Worm (Caenorhabditis elegans): ENCODE data around the gene lgc-12.
A peak's percentile ranks its signal among the peaks of the same experiment; 100 is the strongest.

lgc-12 gene

ce11 chrIII:7561872-7562271 is at the start of gene lgc-12:
lgc-12 (plus strand) TSS chrIII:7562172.
- TF ChIP-seq aha-1 (tag) (no peak), daf-12 (tag; optimal IDR thresholded peaks at IDR 0.05) (no peak), lin-15B (tag; optimal IDR thresholded peaks at IDR 0.05) (no peak), ZK337.2 (GFP tag; IDR thresholded peaks at IDR 0.05) (no peak), nhr-41 (GFP tag; IDR thresholded peaks at IDR 0.05) (no peak), D1046.2 (GFP tag; IDR thresholded peaks at IDR 0.05) (no peak), hlh-11 (tag; optimal IDR thresholded peaks at IDR 0.05) (no peak), F49E8.2 (tag; optimal IDR thresholded peaks at IDR 0.05; ENCODE audit: borderline replicate concordance) (no peak)

DNA sequence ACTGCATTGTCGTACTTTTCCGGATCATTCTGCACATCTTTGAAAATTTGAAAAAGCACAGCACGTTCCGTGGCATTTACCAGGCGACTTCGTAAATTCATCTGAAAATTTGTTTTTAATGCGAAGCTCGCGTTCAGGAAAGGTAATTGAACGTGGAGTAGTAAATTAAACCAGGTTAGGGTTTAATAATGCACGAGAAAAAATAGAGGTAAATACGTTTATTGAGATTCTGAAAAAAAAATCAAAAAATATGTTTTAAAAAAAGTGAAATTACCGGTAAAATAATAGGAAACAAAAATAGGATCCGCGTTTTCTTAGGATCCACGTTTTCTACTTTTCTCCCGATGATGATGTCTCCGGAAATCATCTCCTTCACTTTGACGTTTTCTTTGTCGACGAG is 43.5 kb upstream of the lgc-12 start, which contains the start of gene clk-2:
clk-2 (minus strand) TSS at position 101 of the 400 bp plus-strand sequence.
- TF ChIP-seq nhr-10 (tag; optimal IDR thresholded peaks at IDR 0.05) (no peak), daf-8 (GFP tag; IDR thresholded peaks at IDR 0.05) (no peak), daf-12 (tag; optimal IDR thresholded peaks at IDR 0.05) (no peak), nhr-41 (GFP tag; IDR thresholded peaks at IDR 0.05) (no peak)

- TF ChIP-seq set-16 (GFP tag; IDR thresholded peaks at IDR 0.05) (no peak; the same call in 1 of the 2 replicates), snpc-4 (tag; optimal IDR thresholded peaks at IDR 0.05) (no peak), Y48G9A.11 (GFP tag; IDR thresholded peaks at IDR 0.05) (peak; percentile 94), dmd-9 (GFP tag; IDR thresholded peaks at IDR 0.05) (peak; percentile 97), hlh-30 (tag; optimal IDR thresholded peaks at IDR 0.05; ENCODE audit: insufficient read depth) (no peak), php-3 (GFP tag; IDR thresholded peaks at IDR 0.05) (peak; percentile 57), nhr-111 (GFP tag; optimal IDR thresholded peaks at IDR 0.05) (no peak), rbr-2 (tag; optimal IDR thresholded peaks at IDR 0.05) (peak; percentile 90), fos-1 (tag; optimal IDR thresholded peaks at IDR 0.05) (no peak), F37D6.2 (tag; optimal IDR thresholded peaks at IDR 0.05) (peak; percentile 85), Y5F2A.4 (GFP tag; optimal IDR thresholded peaks at IDR 0.05) (no peak), ceh-82 (tag; optimal IDR thresholded peaks at IDR 0.05) (no peak), daf-12 (tag; optimal IDR thresholded peaks at IDR 0.05) (no peak), fkh-10 (GFP tag; optimal IDR thresholded peaks at IDR 0.05) (peak; percentile 42), snpc-1.2 (GFP tag; IDR thresholded peaks at IDR 0.05) (no peak; the same call in 1 of the 2 replicates), mep-1 (tag; optimal IDR thresholded peaks at IDR 0.05) (no peak), dmd-6 (GFP tag; IDR thresholded peaks at IDR 0.05) (peak; percentile 95), F10B5.3 (tag; optimal IDR thresholded peaks at IDR 0.05) (peak; percentile 82), hmg-1.1 (GFP tag; IDR thresholded peaks at IDR 0.05) (peak; percentile 79), madf-5 (GFP tag; IDR thresholded peaks at IDR 0.05) (0 out of 4 replicates have a peak, but pooled peaks of 1 of the 2 experiments have one; percentile 50), saeg-2 (GFP tag; IDR thresholded peaks at IDR 0.05) (no peak), R02D3.7 (tag; optimal IDR thresholded peaks at IDR 0.05) (no peak), ces-1 (GFP tag; optimal IDR thresholded peaks at IDR 0.05) (peak; percentile 5), zip-11 (GFP tag; IDR thresholded peaks at IDR 0.05) (no peak), F49E8.2 (tag; optimal IDR thresholded peaks at IDR 0.05; ENCODE audit: borderline replicate concordance) (peak; percentile 90), hlh-11 (tag; optimal IDR thresholded peaks at IDR 0.05) (peak; percentile 82), nhr-25 (tag; optimal IDR thresholded peaks at IDR 0.05; ENCODE audit: borderline replicate concordance, insufficient read depth) (peak; percentile 42), jun-1 (tag; optimal IDR thresholded peaks at IDR 0.05) (no peak), nhr-41 (GFP tag; IDR thresholded peaks at IDR 0.05) (no peak), lin-1 (GFP tag; IDR thresholded peaks at IDR 0.05) (0 out of 2 replicates have a peak, but pooled peaks have one; percentile 40), mxl-2 (GFP tag; conservative IDR thresholded peaks at IDR 0.05) (peak; percentile 82), ceh-62 (tag; optimal IDR thresholded peaks at IDR 0.05) (no peak), ama-1 (optimal IDR thresholded peaks at IDR 0.05) (no peak), F44E2.7 (GFP tag; IDR thresholded peaks at IDR 0.05) (no peak), T26A8.4 (GFP tag; IDR thresholded peaks at IDR 0.05) (peak; percentile 86), nhr-76 (tag; optimal IDR thresholded peaks at IDR 0.05) (no peak), lin-38 (GFP tag; IDR thresholded peaks at IDR 0.05) (peak; percentile 85), aly-2 (tag; optimal IDR thresholded peaks at IDR 0.05) (no peak), duxl-1 (tag; optimal IDR thresholded peaks at IDR 0.05; ENCODE audit: poor library complexity) (peak; percentile 97), zag-1 (tag; optimal IDR thresholded peaks at IDR 0.05) (no peak), lin-13 (GFP tag; optimal IDR thresholded peaks at IDR 0.05) (peak; percentile 85)
These were observed 41.3 kb upstream of the lgc-12 start, which contains the start of the genes cux-7 and C07H6.2 for ce11 chrIII:7520672-7521071. cux-7 (minus strand) TSS chrIII:7520845. C07H6.2 (plus strand) TSS chrIII:7521009.

Data from whole organism, L4 larva.